Worm (Caenorhabditis elegans) whole organism, L4 larva: ENCODE data around the gene F33H12.7.

Source experiments
- aly-2 ChIP-seq: sonication (generic microtip); optimal IDR thresholded peaks from 2 replicates; lab custom pipeline; 2018; ENCODE audit warnings: missing biosample characterization, missing genetic modification characterization
- ama-1 ChIP-seq: fragments of 150-350 bp; optimal IDR thresholded peaks from 2 replicates; lab custom pipeline; 2014; ENCODE audit warnings: inconsistent platforms, mixed read lengths
- hlh-30 ChIP-seq: sonication (generic microtip); optimal IDR thresholded peaks from 2 replicates; lab custom pipeline; 2017; ENCODE audit warnings: antibody characterized with exemption, mild to moderate bottlenecking, missing genetic modification characterization, missing compliant biosample characterization; ENCODE audit not compliant: insufficient read depth
- lim-7 ChIP-seq: fragments of 200-800 bp; sonication (Bioruptor generic); IDR thresholded peaks from 2 replicates; pipeline ENCODE4 v1.3.6; 2022; ENCODE audit warnings: missing genetic modification characterization, missing compliant biosample characterization
- nhr-237 ChIP-seq: sonication (generic microtip); optimal IDR thresholded peaks from 2 replicates; lab custom pipeline; 2017; ENCODE audit warnings: missing biosample characterization, missing genetic modification characterization
- nhr-28 ChIP-seq: fragments of 150-350 bp; optimal IDR thresholded peaks from 2 replicates; lab custom pipeline; 2014; ENCODE audit warnings: missing biosample characterization, missing genetic modification characterization
- nhr-41 ChIP-seq: fragments of 200-800 bp; sonication (Bioruptor generic); IDR thresholded peaks from 2 replicates; pipeline ENCODE4 v1.3.6; 2022; ENCODE audit warnings: missing genetic modification reagents, missing genetic modification characterization, missing compliant biosample characterization
- pha-4 ChIP-seq, 2 experiments: fragments of 150-350 bp in 1 of 2; fragments of 200-800 bp in 1 of 2; sonication (Bioruptor generic) in 1 of 2; IDR thresholded peaks in 1 of 2; optimal IDR thresholded peaks in 1 of 2; 2 replicates each; pipeline versions ENCODE4 v1.3.6 to Lab custom; 2014 to 2022; ENCODE audit warnings: missing genetic modification characterization in 2 of 2, missing genetic modification reagents in 2 of 2, missing biosample characterization in 1 of 2, missing compliant biosample characterization in 1 of 2

DNA sequence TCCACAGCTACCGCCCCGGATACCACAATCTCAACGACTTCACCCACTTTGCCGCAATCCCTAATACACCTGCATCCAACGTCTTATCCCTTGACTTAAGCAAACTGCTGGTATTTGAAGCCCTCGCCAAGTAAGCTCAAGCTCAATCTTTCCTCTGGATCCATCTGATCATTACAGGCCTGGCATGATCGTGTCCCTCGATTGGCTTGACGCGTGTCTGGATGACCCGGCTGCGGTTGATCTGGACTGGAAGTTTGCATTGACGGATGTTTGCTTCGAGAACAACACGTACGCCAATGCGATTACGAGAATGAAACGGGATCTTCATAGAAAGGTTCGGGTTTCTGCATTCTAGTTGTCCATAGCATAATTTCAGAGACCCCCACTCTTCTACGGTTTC is 14.2 kb upstream of the F33H12.7 start:
- TF ChIP-seq lim-7 (GFP tag; lab: Robert Waterston, UW) (no peak), aly-2 (tag; lab: Kevin White, UChicago) (no peak), nhr-41 (no peak), hlh-30 (tag; lab: Kevin White, UChicago) (no peak), nhr-237 (tag; lab: Kevin White, UChicago) (no peak), ama-1 (lab: Kevin White, UChicago) (no peak), pha-4 (GFP tag; IDR thresholded peaks at IDR 0.05; lab: Robert Waterston, UW) (no peak), pha-4 (tag; optimal IDR thresholded peaks at IDR 0.05; lab: Kevin White, UChicago) (no peak), nhr-28 (tag; lab: Kevin White, UChicago) (no peak)
